Fruit fly (Drosophila melanogaster) whole organism, wandering third instar larva: ENCODE results near the gene nmdyn-D6.

Experiments
- HLH106 ChIP-seq: fragments of 200-800 bp; optimal IDR thresholded peaks from 3 replicates; lab custom pipeline; 2019; ENCODE audit warnings: missing biosample characterization, mild to moderate bottlenecking, missing genetic modification characterization, moderate library complexity
- Hr78 ChIP-seq: fragments of >200 bp; optimal IDR thresholded peaks from 2 replicates; lab custom pipeline; 2017; ENCODE audit warnings: missing biosample characterization, missing genetic modification characterization
- Hr83 ChIP-seq: fragments of 200-300 bp; sonication (Bioruptor generic); optimal IDR thresholded peaks from 2 replicates; lab custom pipeline; 2016; ENCODE audit warnings: missing biosample characterization, mild to moderate bottlenecking, missing genetic modification characterization, moderate library complexity; ENCODE audit not compliant: poor library complexity, severe bottlenecking
- N ChIP-seq: fragments of >200 bp; optimal IDR thresholded peaks from 2 replicates; lab custom pipeline; 2018; ENCODE audit warnings: missing biosample characterization, missing external identifiers, missing genetic modification characterization
- br ChIP-seq: fragments of 200-800 bp; sonication (Bioruptor generic); optimal IDR thresholded peaks from 2 replicates; lab custom pipeline; 2016; ENCODE audit warnings: missing biosample characterization, missing genetic modification characterization
- ey ChIP-seq: fragments of 200-800 bp; sonication (Bioruptor generic); optimal IDR thresholded peaks from 2 replicates; lab custom pipeline; 2016; ENCODE audit warnings: missing biosample characterization, missing genetic modification characterization

- TF ChIP-seq ey (GFP tag; lab: Kevin White, UChicago) (peak; percentile 6), HLH106 (tag; lab: Kevin White, UChicago) (peak; percentile 5), N (peak; percentile 77), Hr83 (no peak), Hr78 (GFP tag; lab: Kevin White, UChicago) (no peak), br (GFP tag; lab: Kevin White, UChicago) (no peak)
Observed at dm6 chrX:14582784-14583699, at the start of gene nmdyn-D6, which contains the start of gene mRpS25.
